Worm (Caenorhabditis elegans): ENCODE data around the gene F29B9.7.

- no peak for TF ChIP-seq sea-1 (GFP tag; conservative IDR thresholded peaks at IDR 0.05)
- TF ChIP-seq ceh-36 (tag; optimal IDR thresholded peaks at IDR 0.05), result no peak
These were observed 25.7 kb upstream of the F29B9.7 start for ce11 chrIV:4623852-4624251.

Measured in whole organism, early embryonic.